Worm (Caenorhabditis elegans): ENCODE measurements around the gene nhr-267.

DNA sequence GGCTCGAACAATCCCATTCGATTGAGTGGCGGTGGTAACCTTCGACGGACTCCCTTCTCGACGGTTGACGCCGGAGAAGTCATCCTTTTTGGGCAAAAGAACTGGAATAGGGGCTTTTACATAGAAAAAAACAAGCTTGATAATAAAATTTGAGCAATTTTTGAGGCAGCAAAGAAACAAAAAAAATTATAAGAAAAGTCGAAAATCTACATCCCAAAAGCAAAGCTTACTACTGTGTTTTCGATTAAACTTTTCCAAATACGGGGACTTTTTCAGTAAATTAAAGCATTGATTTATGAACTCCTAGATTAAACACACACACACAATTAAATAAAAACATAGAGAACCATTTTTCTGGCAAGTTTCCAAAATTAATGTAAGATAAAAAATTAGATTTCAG is 30.2 kb downstream of the nhr-267 start, which contains the start of gene Y11D7A.9:
- TF ChIP-seq hlh-30 (tag; optimal IDR thresholded peaks at IDR 0.05; ENCODE audit: insufficient read depth) = no peak
- TF ChIP-seq dmd-8 (GFP tag; IDR thresholded peaks at IDR 0.05) = no peak
